Fruit fly (Drosophila melanogaster) whole organism: Measurements from ENCODE around the gene TwdlX.

Experiments
- CG8478 ChIP-seq: fragments of >200 bp; optimal IDR thresholded peaks from 2 replicates; lab custom pipeline; 2018; ENCODE audit warnings: inconsistent platforms
- Dll ChIP-seq: fragments of >200 bp; optimal IDR thresholded peaks from 2 replicates; lab custom pipeline; 2017
- EcR ChIP-seq, 2 experiments: fragments of >200 bp; optimal IDR thresholded peaks; 2 replicates each; lab custom pipeline; 2017; ENCODE audit warnings: missing biosample characterization in 2 of 2, missing genetic modification characterization in 2 of 2, missing genetic modification reagents in 2 of 2
- psq ChIP-seq: fragments of >200 bp; optimal IDR thresholded peaks from 2 replicates; lab custom pipeline; 2017
- usp ChIP-seq: fragments of >200 bp; optimal IDR thresholded peaks from 2 replicates; lab custom pipeline; 2017; ENCODE audit warnings: missing biosample characterization, missing genetic modification characterization, mixed read lengths

dm6 chrX:16753066-16753465 is 22.2 kb downstream of the TwdlX start:
- TF ChIP-seq CG8478 (lab: Kevin White, UChicago) (no peak), psq (lab: Kevin White, UChicago) (no peak), usp (no peak), EcR (GFP tag; optimal IDR thresholded peaks at IDR 0.05; lab: Kevin White, UChicago) (no peak), Dll (lab: Kevin White, UChicago) (no peak)
